Worm (Caenorhabditis elegans) whole organism, early embryonic: ENCODE results near the gene C32B5.6.
"Not testable (repeated sequence)": the region's sequence is repeated elsewhere in the genome, so short reads cannot be mapped to it uniquely, and the experiment has no call there.

Experiments used
- ama-1 ChIP-seq: fragments of 150-350 bp; optimal IDR thresholded peaks from 2 replicates; lab custom pipeline; 2014
- hmbx-1 ChIP-seq: sonication (generic microtip); optimal IDR thresholded peaks from 2 replicates; lab custom pipeline; 2016; ENCODE audit warnings: mild to moderate bottlenecking, missing genetic modification characterization, missing compliant biosample characterization

- TF ChIP-seq ama-1 (lab: Kevin White, UChicago); hmbx-1 (tag; lab: Kevin White, UChicago): not testable (repeated sequence)
Measured at ce11 chrII:985703-986102, 17.5 kb downstream of the C32B5.6 start, which contains the start of gene fbxc-40.
